Fruit fly (Drosophila melanogaster) whole organism, embryonic: ENCODE data around the gene PIP82.

Source experiments
- Adf1 ChIP-seq: fragments of 200-800 bp; sonication (Bioruptor generic); IDR thresholded peaks from 2 replicates; pipeline ENCODE4 v1.3.6; 2022; ENCODE audit warnings: missing biosample characterization, missing genetic modification characterization
- CG12071 ChIP-seq: fragments of 200-800 bp; sonication (Bioruptor generic); optimal IDR thresholded peaks from 3 replicates; lab custom pipeline; 2018; ENCODE audit warnings: missing biosample characterization, mild to moderate bottlenecking, missing genetic modification characterization
- CG12104 ChIP-seq: fragments of 200-800 bp; sonication (Bioruptor generic); optimal IDR thresholded peaks from 3 replicates; lab custom pipeline; 2016; ENCODE audit warnings: missing biosample characterization, missing genetic modification characterization
- CG12744 ChIP-seq: fragments of 200-800 bp; sonication (Bioruptor generic); optimal IDR thresholded peaks from 2 replicates; lab custom pipeline; 2016; ENCODE audit warnings: missing biosample characterization, missing genetic modification characterization
- CG13296 ChIP-seq: fragments of 200-800 bp; sonication (Bioruptor generic); optimal IDR thresholded peaks from 3 replicates; lab custom pipeline; 2018; ENCODE audit warnings: missing biosample characterization, mild to moderate bottlenecking, missing genetic modification characterization
- CG13424 ChIP-seq: fragments of 200-800 bp; sonication (Bioruptor generic); optimal IDR thresholded peaks from 2 replicates; lab custom pipeline; 2019; ENCODE audit warnings: missing biosample characterization, mild to moderate bottlenecking, missing genetic modification characterization, moderate library complexity
- CG1603 ChIP-seq: fragments of 200-800 bp; sonication (Bioruptor generic); optimal IDR thresholded peaks from 2 replicates; lab custom pipeline; 2019; ENCODE audit warnings: missing biosample characterization, mild to moderate bottlenecking, missing genetic modification characterization, moderate library complexity
- CG18262 ChIP-seq: fragments of 200-800 bp; optimal IDR thresholded peaks from 3 replicates; lab custom pipeline; 2019; ENCODE audit warnings: missing biosample characterization, mild to moderate bottlenecking, missing genetic modification characterization, moderate library complexity
- CG2199 ChIP-seq: fragments of 200-800 bp; sonication (Bioruptor generic); IDR thresholded peaks from 3 replicates; pipeline ENCODE4 v1.3.6; 2022; ENCODE audit warnings: missing biosample characterization, missing genetic modification characterization
- CG31365 ChIP-seq: fragments of 200-800 bp; sonication (Bioruptor generic); optimal IDR thresholded peaks from 2 replicates; lab custom pipeline; 2018; ENCODE audit warnings: missing biosample characterization, mild to moderate bottlenecking, missing genetic modification characterization
- CG3995 ChIP-seq: fragments of 200-800 bp; sonication (Bioruptor generic); optimal IDR thresholded peaks from 3 replicates; lab custom pipeline; 2016; ENCODE audit warnings: missing biosample characterization, missing genetic modification characterization
- CG42726 ChIP-seq: fragments of 200-800 bp; sonication (Bioruptor generic); IDR thresholded peaks from 2 replicates; pipeline ENCODE4 v1.3.6; 2022; ENCODE audit warnings: missing biosample characterization, missing genetic modification characterization; ENCODE audit not compliant: partially characterized antibody
- CG4360 ChIP-seq: fragments of 200-800 bp; sonication (Bioruptor generic); IDR thresholded peaks from 2 replicates; pipeline ENCODE4 v1.3.6; 2022; ENCODE audit warnings: missing biosample characterization, missing genetic modification characterization
- CG6654 ChIP-seq: fragments of 200-800 bp; sonication (Bioruptor generic); optimal IDR thresholded peaks from 2 replicates; lab custom pipeline; 2017; ENCODE audit warnings: missing biosample characterization, mild to moderate bottlenecking, missing genetic modification characterization
- CG7372 ChIP-seq: fragments of 200-800 bp; sonication (Bioruptor generic); IDR thresholded peaks from 2 replicates; pipeline ENCODE4 v1.3.6; 2022; ENCODE audit warnings: missing biosample characterization, missing genetic modification characterization
- CG7839 ChIP-seq: fragments of 200-800 bp; sonication (Bioruptor generic); optimal IDR thresholded peaks from 3 replicates; lab custom pipeline; 2018; ENCODE audit warnings: missing biosample characterization, mild to moderate bottlenecking, missing genetic modification characterization, moderate library complexity
- CG7987 ChIP-seq: fragments of 200-800 bp; sonication (Bioruptor generic); optimal IDR thresholded peaks from 2 replicates; lab custom pipeline; 2018; ENCODE audit warnings: missing biosample characterization, mild to moderate bottlenecking, missing genetic modification characterization, moderate library complexity
- CG8359 ChIP-seq: fragments of 200-800 bp; sonication (Bioruptor generic); optimal IDR thresholded peaks from 2 replicates; lab custom pipeline; 2017; ENCODE audit warnings: missing biosample characterization, mild to moderate bottlenecking, missing genetic modification characterization, borderline replicate concordance
- CG9817 ChIP-seq: fragments of 200-800 bp; sonication (Bioruptor generic); optimal IDR thresholded peaks from 2 replicates; lab custom pipeline; 2018; ENCODE audit warnings: missing biosample characterization, mild to moderate bottlenecking, missing genetic modification characterization, moderate library complexity
- CkIIα-i1 ChIP-seq: fragments of 200-800 bp; sonication (Bioruptor generic); IDR thresholded peaks from 2 replicates; pipeline ENCODE4 v1.3.6; 2022; ENCODE audit warnings: missing biosample characterization, missing genetic modification characterization
- CrebB ChIP-seq: fragments of 200-800 bp; sonication (Bioruptor generic); optimal IDR thresholded peaks from 3 replicates; lab custom pipeline; 2018; ENCODE audit warnings: missing biosample characterization, mild to moderate bottlenecking, missing genetic modification characterization
- Dad ChIP-seq: fragments of 200-800 bp; sonication (Bioruptor generic); optimal IDR thresholded peaks from 3 replicates; lab custom pipeline; 2016; ENCODE audit warnings: missing biosample characterization, missing genetic modification characterization
- Dip3 ChIP-seq: fragments of 200-800 bp; sonication (Bioruptor generic); optimal IDR thresholded peaks from 3 replicates; lab custom pipeline; 2016; ENCODE audit warnings: missing biosample characterization, missing genetic modification characterization
- H2.0 ChIP-seq: fragments of 200-800 bp; sonication (Bioruptor generic); IDR thresholded peaks from 2 replicates; pipeline ENCODE4 v1.3.6; 2022; ENCODE audit warnings: missing biosample characterization, missing genetic modification characterization
- HmgZ ChIP-seq: fragments of 200-800 bp; sonication (Bioruptor generic); optimal IDR thresholded peaks from 2 replicates; lab custom pipeline; 2018; ENCODE audit warnings: missing biosample characterization, mild to moderate bottlenecking, missing genetic modification characterization
- Hr39 ChIP-seq: fragments of >200 bp; optimal IDR thresholded peaks from 2 replicates; lab custom pipeline; 2017
- Hr51 ChIP-seq, 2 experiments: fragments of 200-800 bp; sonication (Bioruptor generic); optimal IDR thresholded peaks; 2 replicates in 1 of 2; 3 replicates in 1 of 2; lab custom pipeline; 2016 to 2018; ENCODE audit warnings: missing biosample characterization in 2 of 2, missing genetic modification characterization in 2 of 2, mild to moderate bottlenecking in 1 of 2, moderate library complexity in 1 of 2
- Hr78 ChIP-seq, 2 experiments: fragments of 200-800 bp in 1 of 2; fragments of >200 bp in 1 of 2; sonication (Bioruptor generic) in 1 of 2; optimal IDR thresholded peaks; 2 replicates each; lab custom pipeline; 2017 to 2019; ENCODE audit warnings: missing biosample characterization in 2 of 2, missing genetic modification characterization in 2 of 2, mild to moderate bottlenecking in 1 of 2, moderate library complexity in 1 of 2
- Lim3 ChIP-seq: fragments of 200-800 bp; sonication (Bioruptor generic); IDR thresholded peaks from 2 replicates; pipeline ENCODE4 v1.3.6; 2022; ENCODE audit warnings: missing biosample characterization, missing genetic modification characterization
- MESR4 ChIP-seq: fragments of 200-800 bp; sonication (Bioruptor generic); optimal IDR thresholded peaks from 2 replicates; lab custom pipeline; 2018; ENCODE audit warnings: missing biosample characterization, mild to moderate bottlenecking, missing genetic modification characterization, moderate library complexity
- Meics ChIP-seq: fragments of 200-800 bp; sonication (Bioruptor generic); optimal IDR thresholded peaks from 2 replicates; lab custom pipeline; 2017; ENCODE audit warnings: missing biosample characterization, mild to moderate bottlenecking, missing genetic modification characterization
- NfI ChIP-seq: fragments of 200-800 bp; sonication (Bioruptor generic); optimal IDR thresholded peaks from 3 replicates; lab custom pipeline; 2018; ENCODE audit warnings: missing biosample characterization, mild to moderate bottlenecking, missing genetic modification characterization, moderate library complexity
- PHDP ChIP-seq: fragments of 200-800 bp; sonication (Bioruptor generic); optimal IDR thresholded peaks from 3 replicates; lab custom pipeline; 2018; ENCODE audit warnings: missing biosample characterization, mild to moderate bottlenecking, missing genetic modification characterization, moderate library complexity
- Side ChIP-seq: fragments of 200-800 bp; sonication (Bioruptor generic); optimal IDR thresholded peaks from 2 replicates; lab custom pipeline; 2016; ENCODE audit warnings: missing biosample characterization, missing genetic modification characterization
- Stat92E ChIP-seq, 3 experiments: fragments of >200 bp in 2 of 3; fragments of 200-800 bp in 1 of 3; sonication (Bioruptor generic) in 1 of 3; optimal IDR thresholded peaks; 2 replicates each; lab custom pipeline; 2017 to 2019; ENCODE audit warnings: missing biosample characterization in 3 of 3, missing genetic modification characterization in 3 of 3, mild to moderate bottlenecking in 1 of 3, moderate library complexity in 1 of 3
- ase ChIP-seq: fragments of 200-800 bp; sonication (Bioruptor generic); IDR thresholded peaks from 3 replicates; pipeline ENCODE4 v1.3.6; 2022; ENCODE audit warnings: missing biosample characterization, missing genetic modification characterization
- az2 ChIP-seq: fragments of 200-800 bp; sonication (Bioruptor generic); optimal IDR thresholded peaks from 3 replicates; lab custom pipeline; 2016; ENCODE audit warnings: missing biosample characterization, missing genetic modification characterization
- bbx ChIP-seq: fragments of 200-800 bp; sonication (Bioruptor generic); IDR thresholded peaks from 2 replicates; pipeline ENCODE4 v1.3.6; 2022; ENCODE audit warnings: missing biosample characterization, missing genetic modification characterization; ENCODE audit not compliant: partially characterized antibody
- cas ChIP-seq: fragments of 200-800 bp; sonication (Bioruptor generic); IDR thresholded peaks from 2 replicates; pipeline ENCODE4 v1.3.6; 2022; ENCODE audit warnings: missing biosample characterization, missing genetic modification characterization
- chm ChIP-seq: fragments of 200-800 bp; sonication (Bioruptor generic); IDR thresholded peaks from 2 replicates; pipeline ENCODE4 v1.3.6; 2022; ENCODE audit warnings: missing biosample characterization, missing genetic modification characterization
- ewg ChIP-seq: fragments of 200-800 bp; sonication (Bioruptor generic); optimal IDR thresholded peaks from 3 replicates; lab custom pipeline; 2017; ENCODE audit warnings: mild to moderate bottlenecking, missing biosample characterization, missing genetic modification reagents, missing genetic modification characterization
- ind ChIP-seq: fragments of 200-800 bp; sonication (Bioruptor generic); optimal IDR thresholded peaks from 3 replicates; lab custom pipeline; 2016; ENCODE audit warnings: missing biosample characterization, missing genetic modification characterization
- insv ChIP-seq, 2 experiments: fragments of 200-800 bp; sonication (Bioruptor generic); optimal IDR thresholded peaks; 3 replicates each; lab custom pipeline; 2016 to 2018; ENCODE audit warnings: missing biosample characterization in 2 of 2, missing genetic modification characterization in 2 of 2
- nau ChIP-seq: fragments of 200-800 bp; sonication (Bioruptor generic); optimal IDR thresholded peaks from 3 replicates; lab custom pipeline; 2017; ENCODE audit warnings: missing biosample characterization, mild to moderate bottlenecking, missing genetic modification characterization, missing genetic modification reagents
- nerfin-1 ChIP-seq: fragments of 200-800 bp; sonication (Bioruptor generic); optimal IDR thresholded peaks from 3 replicates; lab custom pipeline; 2019; ENCODE audit warnings: missing biosample characterization, mild to moderate bottlenecking, missing genetic modification characterization, moderate library complexity
- pan ChIP-seq, 4 experiments: fragments of >200 bp in 3 of 4; fragments of 200-800 bp in 1 of 4; sonication (Bioruptor generic) in 1 of 4; optimal IDR thresholded peaks in 3 of 4; IDR thresholded peaks in 1 of 4; 2 replicates each; pipeline versions ENCODE4 v1.3.6 to Lab custom; 2017 to 2022; ENCODE audit warnings: missing biosample characterization in 2 of 4, missing genetic modification characterization in 2 of 4, mixed read lengths in 1 of 4
- pho ChIP-seq: fragments of 200-800 bp; sonication (Bioruptor generic); optimal IDR thresholded peaks from 2 replicates; lab custom pipeline; 2016; ENCODE audit warnings: missing biosample characterization, missing genetic modification characterization
- pros ChIP-seq: fragments of 200-800 bp; sonication (Bioruptor generic); optimal IDR thresholded peaks from 3 replicates; lab custom pipeline; 2019; ENCODE audit warnings: missing biosample characterization, mild to moderate bottlenecking, missing genetic modification characterization, moderate library complexity
- pum ChIP-seq: fragments of 200-800 bp; sonication (Bioruptor generic); optimal IDR thresholded peaks from 2 replicates; lab custom pipeline; 2016; ENCODE audit warnings: missing biosample characterization, missing genetic modification characterization
- repo ChIP-seq: fragments of 200-800 bp; sonication (Bioruptor generic); optimal IDR thresholded peaks from 2 replicates; lab custom pipeline; 2016; ENCODE audit warnings: missing biosample characterization, missing genetic modification characterization
- sr ChIP-seq: fragments of 200-800 bp; sonication (Bioruptor generic); IDR thresholded peaks from 3 replicates; pipeline ENCODE4 v1.3.6; 2022; ENCODE audit warnings: missing biosample characterization, missing genetic modification characterization

The PIP82 gene

DNA sequence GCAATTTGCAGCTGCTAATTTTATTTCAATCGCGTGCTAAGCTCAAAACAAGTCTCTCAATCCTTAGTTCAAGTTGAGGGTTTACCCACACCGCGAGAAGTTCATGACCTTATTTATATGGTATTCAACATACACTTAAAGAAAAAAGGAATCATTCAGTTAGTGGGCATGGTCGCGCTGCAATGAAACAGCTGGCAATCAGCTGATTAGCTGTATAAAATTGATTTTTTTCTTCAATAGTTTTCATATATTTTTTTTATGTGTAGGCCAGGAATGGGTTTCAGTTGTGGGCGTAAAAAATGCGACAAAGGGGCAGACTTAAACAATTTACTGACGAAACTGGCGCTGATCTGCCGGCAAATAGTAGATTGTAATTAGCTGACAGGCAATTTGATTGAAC, 30.3 kb downstream of the PIP82 start (continued):
- no peak for TF ChIP-seq sr (GFP tag; lab: Robert Waterston, UW)
- TF ChIP-seq NfI (GFP tag; lab: Kevin White, UChicago) = no peak
- no peak for TF ChIP-seq CG7987 (GFP tag; lab: Kevin White, UChicago)
- TF ChIP-seq CG12744 = no peak
- TF ChIP-seq Side (GFP tag; lab: Kevin White, UChicago) = no peak
- TF ChIP-seq CG12071 (GFP tag; lab: Kevin White, UChicago) = no peak
- TF ChIP-seq repo = no peak
- no peak for TF ChIP-seq MESR4 (GFP tag; lab: Kevin White, UChicago)
- no peak for TF ChIP-seq CG9817 (tag; lab: Kevin White, UChicago)
- no peak for TF ChIP-seq nerfin-1
- TF ChIP-seq CG8359 (GFP tag; lab: Kevin White, UChicago) = no peak
- peak; percentile 4 for TF ChIP-seq CG7839 (tag; lab: Kevin White, UChicago)
- TF ChIP-seq CG31365 (tag; lab: Kevin White, UChicago) = no peak
- TF ChIP-seq Dip3 (GFP tag; lab: Kevin White, UChicago) = no peak
- no peak for TF ChIP-seq chm (GFP tag; lab: Robert Waterston, UW)
- peak; percentile 24; the same call in 1 of the 2 replicates for TF ChIP-seq H2.0
- no peak for TF ChIP-seq CG42726 (GFP tag; lab: Robert Waterston, UW)
- TF ChIP-seq CG18262 (tag; lab: Kevin White, UChicago) = no peak
- peak in 1 of 2 experiments; percentile 24 for TF ChIP-seq Hr51 (GFP tag; optimal IDR thresholded peaks at IDR 0.05; lab: Kevin White, UChicago)
- no peak for TF ChIP-seq CG3995
- no peak for TF ChIP-seq CG6654
- TF ChIP-seq Stat92E (GFP tag; optimal IDR thresholded peaks at IDR 0.05; lab: Kevin White, UChicago) = no peak
- no peak for TF ChIP-seq CrebB
- TF ChIP-seq CG12104 = no peak
- TF ChIP-seq CG7372 = no peak
- TF ChIP-seq HmgZ = no peak
- no peak for TF ChIP-seq CG13296 (GFP tag; lab: Kevin White, UChicago)
- no peak for TF ChIP-seq CG1603 (tag; lab: Kevin White, UChicago)
- no peak for TF ChIP-seq Meics (GFP tag; lab: Kevin White, UChicago)
- TF ChIP-seq insv (GFP tag; optimal IDR thresholded peaks at IDR 0.05; lab: Kevin White, UChicago) = no peak
- no peak for TF ChIP-seq CG13424 (tag; lab: Kevin White, UChicago)
- no peak for TF ChIP-seq cas (GFP tag; lab: Robert Waterston, UW)
- no peak for TF ChIP-seq Lim3 (GFP tag; lab: Robert Waterston, UW)
- peak; percentile 3 for TF ChIP-seq ind (GFP tag; lab: Kevin White, UChicago)
- TF ChIP-seq Adf1 = no peak
- no peak for TF ChIP-seq pho
- no peak for TF ChIP-seq ewg (GFP tag; lab: Kevin White, UChicago)
- TF ChIP-seq nau (GFP tag; lab: Kevin White, UChicago) = no peak
- TF ChIP-seq CG4360 (GFP tag; lab: Robert Waterston, UW) = no peak
- no peak for TF ChIP-seq ase
- no peak for TF ChIP-seq CkIIα-i1
- TF ChIP-seq pum (GFP tag; lab: Kevin White, UChicago) = no peak
- TF ChIP-seq az2 = no peak
- TF ChIP-seq bbx (GFP tag; lab: Robert Waterston, UW) = no peak
- no peak for TF ChIP-seq Dad (GFP tag; lab: Kevin White, UChicago)
- TF ChIP-seq Hr39 (lab: Kevin White, UChicago) = no peak
- no peak for TF ChIP-seq PHDP
- TF ChIP-seq CG2199 (GFP tag; lab: Robert Waterston, UW) = no peak
- no peak for TF ChIP-seq pan (optimal IDR thresholded peaks at IDR 0.05; lab: Kevin White, UChicago)
- TF ChIP-seq pan (GFP tag; optimal IDR thresholded peaks at IDR 0.05 in 1 of 2, IDR thresholded peaks at IDR 0.05 in 1 of 2) = peak in 1 of 2 experiments; percentile 34
- no peak for TF ChIP-seq pros
- no peak for TF ChIP-seq Hr78 (GFP tag; optimal IDR thresholded peaks at IDR 0.05; lab: Kevin White, UChicago)
